Fruit fly (Drosophila melanogaster) whole organism, embryonic: ENCODE data around the gene CG11596.

Experiments used
- Blimp-1 ChIP-seq: fragments of 200-800 bp; sonication (Bioruptor generic); optimal IDR thresholded peaks from 3 replicates; lab custom pipeline; 2018; ENCODE audit warnings: missing biosample characterization, missing genetic modification characterization, mild to moderate bottlenecking, moderate library complexity, missing genetic modification reagents
- Bteb2 ChIP-seq: fragments of 200-800 bp; sonication (Bioruptor generic); optimal IDR thresholded peaks from 2 replicates; lab custom pipeline; 2016; ENCODE audit warnings: missing biosample characterization, missing genetic modification characterization
- CG10366 ChIP-seq: fragments of 200-800 bp; sonication (Bioruptor generic); IDR thresholded peaks from 2 replicates; pipeline ENCODE4 v1.3.6; 2022; ENCODE audit warnings: missing biosample characterization, missing genetic modification characterization
- CG10654 ChIP-seq: fragments of 200-800 bp; sonication (Bioruptor generic); optimal IDR thresholded peaks from 2 replicates; lab custom pipeline; 2016; ENCODE audit warnings: missing biosample characterization, missing genetic modification characterization
- CG11695 ChIP-seq: fragments of 200-800 bp; sonication (Bioruptor generic); IDR thresholded peaks from 3 replicates; pipeline ENCODE4 v1.3.6; 2022; ENCODE audit warnings: missing biosample characterization, missing genetic modification characterization
- CG13775 ChIP-seq: fragments of 200-800 bp; sonication (Bioruptor generic); optimal IDR thresholded peaks from 3 replicates; lab custom pipeline; 2017; ENCODE audit warnings: missing biosample characterization, mild to moderate bottlenecking, missing genetic modification characterization
- CG15479 ChIP-seq: fragments of 200-800 bp; sonication (Bioruptor generic); optimal IDR thresholded peaks from 3 replicates; lab custom pipeline; 2019; ENCODE audit warnings: missing biosample characterization, mild to moderate bottlenecking, missing genetic modification characterization, moderate library complexity
- CG1647 ChIP-seq: fragments of 200-800 bp; sonication (Bioruptor generic); optimal IDR thresholded peaks from 3 replicates; lab custom pipeline; 2016; ENCODE audit warnings: missing biosample characterization, missing genetic modification characterization
- CG17361 ChIP-seq: fragments of 200-800 bp; sonication (Bioruptor generic); IDR thresholded peaks from 3 replicates; pipeline ENCODE4 v1.3.6; 2022; ENCODE audit warnings: missing biosample characterization, missing genetic modification characterization
- CG2129 ChIP-seq: fragments of 200-800 bp; sonication (Bioruptor generic); IDR thresholded peaks from 2 replicates; pipeline ENCODE4 v1.3.6; 2022; ENCODE audit warnings: missing biosample characterization, missing genetic modification characterization; ENCODE audit not compliant: partially characterized antibody
- CG4360 ChIP-seq: fragments of 200-800 bp; sonication (Bioruptor generic); IDR thresholded peaks from 2 replicates; pipeline ENCODE4 v1.3.6; 2022; ENCODE audit warnings: missing biosample characterization, missing genetic modification characterization
- CG4617 ChIP-seq: fragments of 200-800 bp; sonication (Bioruptor generic); optimal IDR thresholded peaks from 3 replicates; lab custom pipeline; 2016; ENCODE audit warnings: missing biosample characterization, missing genetic modification characterization, borderline replicate concordance
- CG6254 ChIP-seq: fragments of 200-800 bp; sonication (Bioruptor generic); optimal IDR thresholded peaks from 3 replicates; lab custom pipeline; 2017; ENCODE audit warnings: mild to moderate bottlenecking, missing biosample characterization, missing genetic modification reagents, missing genetic modification characterization
- CG6272 ChIP-seq: fragments of 200-800 bp; sonication (Bioruptor generic); IDR thresholded peaks from 2 replicates; pipeline ENCODE4 v1.3.6; 2022; ENCODE audit warnings: missing biosample characterization, missing genetic modification characterization
- CG6654 ChIP-seq: fragments of 200-800 bp; sonication (Bioruptor generic); optimal IDR thresholded peaks from 2 replicates; lab custom pipeline; 2017; ENCODE audit warnings: missing biosample characterization, mild to moderate bottlenecking, missing genetic modification characterization
- CG6765 ChIP-seq: fragments of 200-800 bp; sonication (Bioruptor generic); optimal IDR thresholded peaks from 3 replicates; lab custom pipeline; 2017; ENCODE audit warnings: missing biosample characterization, mild to moderate bottlenecking, missing genetic modification characterization
- CG6854 ChIP-seq: fragments of 200-800 bp; sonication (Bioruptor generic); optimal IDR thresholded peaks from 3 replicates; lab custom pipeline; 2017; ENCODE audit warnings: missing biosample characterization, mild to moderate bottlenecking, missing genetic modification characterization
- CG7839 ChIP-seq: fragments of 200-800 bp; sonication (Bioruptor generic); optimal IDR thresholded peaks from 3 replicates; lab custom pipeline; 2018; ENCODE audit warnings: missing biosample characterization, mild to moderate bottlenecking, missing genetic modification characterization, moderate library complexity
- CG7928 ChIP-seq: fragments of 200-800 bp; sonication (Bioruptor generic); optimal IDR thresholded peaks from 2 replicates; lab custom pipeline; 2017; ENCODE audit warnings: missing biosample characterization, mild to moderate bottlenecking, missing genetic modification characterization
- CG8089 ChIP-seq: fragments of 200-800 bp; sonication (Bioruptor generic); optimal IDR thresholded peaks from 3 replicates; lab custom pipeline; 2016; ENCODE audit warnings: missing biosample characterization, missing genetic modification characterization
- CG8388 ChIP-seq: fragments of 200-800 bp; sonication (Bioruptor generic); optimal IDR thresholded peaks from 2 replicates; lab custom pipeline; 2019; ENCODE audit warnings: missing biosample characterization, mild to moderate bottlenecking, missing genetic modification characterization, moderate library complexity
- CG9215 ChIP-seq: fragments of 200-800 bp; sonication (Bioruptor generic); IDR thresholded peaks from 2 replicates; pipeline ENCODE4 v1.3.6; 2022; ENCODE audit warnings: missing biosample characterization, missing genetic modification characterization
- CG9437 ChIP-seq: fragments of 200-800 bp; sonication (Bioruptor generic); optimal IDR thresholded peaks from 2 replicates; lab custom pipeline; 2018; ENCODE audit warnings: missing biosample characterization, mild to moderate bottlenecking, missing genetic modification characterization
- CG9609 ChIP-seq: fragments of 200-800 bp; sonication (Bioruptor generic); optimal IDR thresholded peaks from 3 replicates; lab custom pipeline; 2016; ENCODE audit warnings: missing biosample characterization, missing genetic modification characterization
- CG9932 ChIP-seq: fragments of 200-800 bp; sonication (Bioruptor generic); IDR thresholded peaks from 2 replicates; pipeline ENCODE4 v1.3.6; 2022; ENCODE audit warnings: missing biosample characterization, missing genetic modification characterization
- Chrac-16 ChIP-seq: fragments of 200-800 bp; sonication (Bioruptor generic); optimal IDR thresholded peaks from 3 replicates; lab custom pipeline; 2016; ENCODE audit warnings: missing biosample characterization, missing genetic modification characterization
- Ets65A ChIP-seq: fragments of 200-800 bp; sonication (Bioruptor generic); peaks from one replicate; lab custom pipeline; 2016; ENCODE audit warnings: missing biosample characterization, missing genetic modification characterization
- Hand ChIP-seq: fragments of 200-800 bp; sonication (Bioruptor generic); optimal IDR thresholded peaks from 2 replicates; lab custom pipeline; 2017; ENCODE audit warnings: mild to moderate bottlenecking, missing biosample characterization, missing genetic modification reagents, missing genetic modification characterization
- HmgZ ChIP-seq: fragments of 200-800 bp; sonication (Bioruptor generic); optimal IDR thresholded peaks from 2 replicates; lab custom pipeline; 2018; ENCODE audit warnings: missing biosample characterization, mild to moderate bottlenecking, missing genetic modification characterization
- Lpt ChIP-seq: fragments of >200 bp; optimal IDR thresholded peaks from 2 replicates; lab custom pipeline; 2018; ENCODE audit warnings: missing biosample characterization, missing genetic modification characterization
- MESR4 ChIP-seq: fragments of 200-800 bp; sonication (Bioruptor generic); optimal IDR thresholded peaks from 2 replicates; lab custom pipeline; 2018; ENCODE audit warnings: missing biosample characterization, mild to moderate bottlenecking, missing genetic modification characterization, moderate library complexity
- MTF-1 ChIP-seq: fragments of 200-800 bp; sonication (Bioruptor generic); optimal IDR thresholded peaks from 2 replicates; lab custom pipeline; 2018; ENCODE audit warnings: missing biosample characterization, mild to moderate bottlenecking, missing genetic modification characterization, borderline replicate concordance
- ac ChIP-seq: fragments of 200-800 bp; sonication (Bioruptor generic); optimal IDR thresholded peaks from 3 replicates; lab custom pipeline; 2017; ENCODE audit warnings: missing biosample characterization, mild to moderate bottlenecking, missing genetic modification characterization
- al ChIP-seq: fragments of 200-800 bp; sonication (Bioruptor generic); IDR thresholded peaks from 2 replicates; pipeline ENCODE4 v1.3.6; 2022; ENCODE audit warnings: missing biosample characterization, missing genetic modification characterization
- ap ChIP-seq: fragments of 200-800 bp; sonication (Bioruptor generic); IDR thresholded peaks from 2 replicates; pipeline ENCODE4 v1.3.6; 2022; ENCODE audit warnings: missing biosample characterization, missing genetic modification characterization
- btn ChIP-seq: fragments of 200-800 bp; sonication (Bioruptor generic); optimal IDR thresholded peaks from 2 replicates; lab custom pipeline; 2016; ENCODE audit warnings: missing biosample characterization, missing genetic modification characterization
- chif ChIP-seq, 2 experiments: fragments of 200-800 bp; sonication (Bioruptor generic); optimal IDR thresholded peaks; 3 replicates each; lab custom pipeline; 2016; ENCODE audit warnings: missing biosample characterization in 2 of 2, missing genetic modification characterization in 2 of 2
- exex ChIP-seq: fragments of 200-800 bp; sonication (Bioruptor generic); optimal IDR thresholded peaks from 4 replicates; lab custom pipeline; 2018; ENCODE audit warnings: missing biosample characterization, mild to moderate bottlenecking, missing genetic modification characterization, moderate library complexity
- ftz-f1 ChIP-seq: fragments of 200-800 bp; sonication (Bioruptor generic); optimal IDR thresholded peaks from 2 replicates; lab custom pipeline; 2016; ENCODE audit warnings: missing biosample characterization, missing genetic modification characterization
- grn ChIP-seq: fragments of 200-800 bp; sonication (Bioruptor generic); optimal IDR thresholded peaks from 3 replicates; lab custom pipeline; 2017; ENCODE audit warnings: missing biosample characterization, missing genetic modification characterization
- ken ChIP-seq: fragments of 200-800 bp; sonication (Bioruptor generic); IDR thresholded peaks from 3 replicates; pipeline ENCODE4 v1.3.6; 2022; ENCODE audit warnings: missing biosample characterization, missing genetic modification characterization
- pho ChIP-seq: fragments of 200-800 bp; sonication (Bioruptor generic); optimal IDR thresholded peaks from 2 replicates; lab custom pipeline; 2016; ENCODE audit warnings: missing biosample characterization, missing genetic modification characterization
- phol ChIP-seq: fragments of 200-800 bp; sonication (Bioruptor generic); optimal IDR thresholded peaks from 3 replicates; lab custom pipeline; 2018; ENCODE audit warnings: missing biosample characterization, mild to moderate bottlenecking, missing genetic modification characterization, moderate library complexity
- sd ChIP-seq: fragments of 200-800 bp; sonication (Bioruptor generic); optimal IDR thresholded peaks from 3 replicates; lab custom pipeline; 2018; ENCODE audit warnings: missing biosample characterization, mild to moderate bottlenecking, missing genetic modification characterization, moderate library complexity
- slp2 ChIP-seq: fragments of 200-800 bp; sonication (Bioruptor generic); optimal IDR thresholded peaks from 2 replicates; lab custom pipeline; 2016; ENCODE audit warnings: missing biosample characterization, missing genetic modification characterization
- ssp ChIP-seq: fragments of 200-800 bp; sonication (Bioruptor generic); IDR thresholded peaks from 2 replicates; pipeline ENCODE4 v1.3.6; 2022; ENCODE audit warnings: missing biosample characterization, missing genetic modification characterization
- vnd ChIP-seq: fragments of 200-800 bp; sonication (Bioruptor generic); IDR thresholded peaks from 3 replicates; pipeline ENCODE4 v1.3.6; 2022; ENCODE audit warnings: missing biosample characterization, missing genetic modification characterization; ENCODE audit not compliant: partially characterized antibody
- wor ChIP-seq: fragments of 200-800 bp; sonication (Bioruptor generic); IDR thresholded peaks from 2 replicates; pipeline ENCODE4 v1.3.6; 2022; ENCODE audit warnings: missing biosample characterization, missing genetic modification characterization
- yki ChIP-seq: fragments of >200 bp; optimal IDR thresholded peaks from 3 replicates; lab custom pipeline; 2018
- zen ChIP-seq: fragments of 200-800 bp; sonication (Bioruptor generic); optimal IDR thresholded peaks from 3 replicates; lab custom pipeline; 2018; ENCODE audit warnings: missing biosample characterization, mild to moderate bottlenecking, missing genetic modification characterization, moderate library complexity

CG11596 gene

dm6 chrX:1963591-1964216 lies 36.2 kb downstream of the CG11596 start (continued):
- TF ChIP-seq zen (tag; lab: Kevin White, UChicago), result peak; percentile 72
- TF ChIP-seq ssp (GFP tag; lab: Robert Waterston, UW), result peak; percentile 87
- TF ChIP-seq CG6254, result peak; percentile 91
- TF ChIP-seq wor, result peak; percentile 95
- peak; percentile 98 for TF ChIP-seq ken (GFP tag; lab: Robert Waterston, UW)
- TF ChIP-seq CG1647 (GFP tag; lab: Kevin White, UChicago), result peak; percentile 92
- peak; percentile 87 for TF ChIP-seq CG4617 (GFP tag; lab: Kevin White, UChicago)
- TF ChIP-seq phol, result peak; percentile 92
- peak; percentile 87 for TF ChIP-seq CG9437 (GFP tag; lab: Kevin White, UChicago)
- TF ChIP-seq CG9609, result peak; percentile 91
- peak; percentile 92 for TF ChIP-seq CG6272 (GFP tag; lab: Robert Waterston, UW)
- peak; percentile 84 for TF ChIP-seq CG6654
- TF ChIP-seq CG10654 (GFP tag; lab: Kevin White, UChicago), result peak; percentile 93
- TF ChIP-seq slp2 (GFP tag; lab: Kevin White, UChicago), result peak; percentile 94
- peak; percentile 95 for TF ChIP-seq HmgZ (tag; lab: Kevin White, UChicago)
- TF ChIP-seq MESR4, result peak; percentile 33
- no peak for TF ChIP-seq CG2129
- TF ChIP-seq al, result peak; percentile 74; the same call in 1 of the 2 replicates
- peak; percentile 88 to 94 for TF ChIP-seq chif (GFP tag; optimal IDR thresholded peaks at IDR 0.05; lab: Kevin White, UChicago)
- peak; percentile 91 for TF ChIP-seq CG8388 (GFP tag; lab: Kevin White, UChicago)
- peak; percentile 84 for TF ChIP-seq CG6854
- peak; percentile 82 for TF ChIP-seq exex
- peak; percentile 53 for TF ChIP-seq ftz-f1 (GFP tag; lab: Kevin White, UChicago)
- TF ChIP-seq CG7928 (GFP tag; lab: Kevin White, UChicago), result peak; percentile 71
- peak; percentile 99 for TF ChIP-seq Ets65A
- TF ChIP-seq CG11695 (GFP tag; lab: Robert Waterston, UW), result peak; percentile 93
- TF ChIP-seq vnd, result 0 out of 3 replicates have a peak, but pooled peaks have one; percentile 9
- TF ChIP-seq CG10366 (GFP tag; lab: Robert Waterston, UW), result peak; percentile 97
- TF ChIP-seq CG17361 (GFP tag; lab: Robert Waterston, UW), result peak; percentile 89
- TF ChIP-seq CG9215 (GFP tag; lab: Robert Waterston, UW), result peak; percentile 87
- peak; percentile 96 for TF ChIP-seq Blimp-1
- TF ChIP-seq grn (GFP tag; lab: Kevin White, UChicago), result peak; percentile 84
- peak; percentile 79 for TF ChIP-seq CG13775 (GFP tag; lab: Kevin White, UChicago)
- TF ChIP-seq CG8089, result peak; percentile 91
- TF ChIP-seq CG6765 (GFP tag; lab: Kevin White, UChicago), result peak; percentile 88
- peak; percentile 96 for TF ChIP-seq ap
- peak; percentile 89 for TF ChIP-seq MTF-1 (GFP tag; lab: Kevin White, UChicago)
- TF ChIP-seq Lpt (GFP tag; lab: Kevin White, UChicago), result no peak
- peak; percentile 63 for TF ChIP-seq CG4360 (GFP tag; lab: Robert Waterston, UW)
- TF ChIP-seq Hand (GFP tag; lab: Kevin White, UChicago), result peak; percentile 84
- TF ChIP-seq CG15479 (GFP tag; lab: Kevin White, UChicago), result no peak
- no peak for TF ChIP-seq ac (GFP tag; lab: Kevin White, UChicago)
- TF ChIP-seq pho, result peak; percentile 88
- TF ChIP-seq Chrac-16 (GFP tag; lab: Kevin White, UChicago), result peak; percentile 91
- peak; percentile 90 for TF ChIP-seq btn (GFP tag; lab: Kevin White, UChicago)
- TF ChIP-seq Bteb2, result peak; percentile 87
- peak; percentile 96 for TF ChIP-seq CG7839 (tag; lab: Kevin White, UChicago)
- TF ChIP-seq sd, result peak; percentile 83
- peak; percentile 88 for TF ChIP-seq CG9932 (GFP tag; lab: Robert Waterston, UW)
- no peak for TF ChIP-seq yki
